Fruit fly (Drosophila melanogaster) whole organism, embryonic: ENCODE measurements around the gene beat-IIIc.

Source experiments
- Atf-2 ChIP-seq: fragments of 200-800 bp; sonication (Bioruptor generic); optimal IDR thresholded peaks from 2 replicates; lab custom pipeline; 2016; ENCODE audit warnings: missing biosample characterization, missing genetic modification characterization
- CG10321 ChIP-seq: fragments of 200-800 bp; sonication (Bioruptor generic); IDR thresholded peaks from 2 replicates; pipeline ENCODE4 v1.3.6; 2022; ENCODE audit warnings: missing biosample characterization, missing genetic modification characterization
- CG11504 ChIP-seq: fragments of 200-800 bp; sonication (Bioruptor generic); optimal IDR thresholded peaks from 3 replicates; lab custom pipeline; 2019; ENCODE audit warnings: missing biosample characterization, mild to moderate bottlenecking, missing genetic modification characterization, moderate library complexity
- CG18262 ChIP-seq: fragments of 200-800 bp; optimal IDR thresholded peaks from 3 replicates; lab custom pipeline; 2019; ENCODE audit warnings: missing biosample characterization, mild to moderate bottlenecking, missing genetic modification characterization, moderate library complexity
- Dip2 ChIP-seq: fragments of 200-800 bp; sonication (Bioruptor generic); IDR thresholded peaks from 2 replicates; pipeline ENCODE4 v1.3.6; 2022; ENCODE audit warnings: missing biosample characterization, missing genetic modification characterization
- pho ChIP-seq: fragments of 200-800 bp; sonication (Bioruptor generic); optimal IDR thresholded peaks from 2 replicates; lab custom pipeline; 2016; ENCODE audit warnings: missing biosample characterization, missing genetic modification characterization
- phol ChIP-seq: fragments of 200-800 bp; sonication (Bioruptor generic); optimal IDR thresholded peaks from 3 replicates; lab custom pipeline; 2018; ENCODE audit warnings: missing biosample characterization, mild to moderate bottlenecking, missing genetic modification characterization, moderate library complexity
- sna ChIP-seq: fragments of 200-800 bp; sonication (Bioruptor generic); IDR thresholded peaks from 2 replicates; pipeline ENCODE4 v1.3.6; 2022; ENCODE audit warnings: missing biosample characterization, missing genetic modification characterization; ENCODE audit not compliant: partially characterized antibody

DNA sequence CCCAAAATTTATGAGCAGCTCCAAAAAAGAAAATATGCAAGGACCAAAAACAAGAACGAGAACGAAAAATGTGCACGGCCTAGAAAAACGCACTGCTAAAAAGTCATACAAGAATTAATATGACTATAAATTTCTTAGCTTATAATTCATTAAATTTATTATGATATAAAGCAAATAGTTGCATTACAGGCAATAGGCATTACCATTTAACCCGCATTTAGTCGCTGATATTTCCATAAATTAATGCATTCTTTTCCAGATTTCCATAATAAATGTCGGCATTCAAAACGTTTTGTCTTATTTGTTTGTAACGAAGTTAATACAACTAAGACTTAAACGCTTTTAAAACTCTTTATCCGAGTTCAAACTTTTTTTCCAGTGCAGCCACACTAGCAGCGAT lies 31.1 kb downstream of the beat-IIIc start:
- TF ChIP-seq phol (tag; lab: Kevin White, UChicago) (peak; percentile 65), CG11504 (tag; lab: Kevin White, UChicago) (peak; percentile 55), CG18262 (tag; lab: Kevin White, UChicago) (peak; percentile 55), sna (GFP tag; lab: Robert Waterston, UW) (no peak), Dip2 (GFP tag; lab: Robert Waterston, UW) (no peak), pho (GFP tag; lab: Kevin White, UChicago) (no peak), CG10321 (no peak), Atf-2 (GFP tag; lab: Kevin White, UChicago) (no peak)
